Worm (Caenorhabditis elegans) whole organism, midembryonic: ENCODE data around the gene sas-5.

Experiments used
- T22C8.4 ChIP-seq: fragments of 200-800 bp; sonication (Bioruptor generic); IDR thresholded peaks from 2 replicates; pipeline ENCODE4 v1.3.6; 2022; ENCODE audit warnings: missing genetic modification characterization, missing compliant biosample characterization
- klf-2 ChIP-seq: fragments of 200-800 bp; sonication (Bioruptor generic); conservative IDR thresholded peaks from 2 replicates; pipeline ENCODE4 v1.3.6; 2022; ENCODE audit warnings: missing genetic modification reagents, missing genetic modification characterization, missing compliant biosample characterization
- med-1 ChIP-seq: sonication (generic microtip); optimal IDR thresholded peaks from 2 replicates; lab custom pipeline; 2017; ENCODE audit warnings: missing genetic modification characterization, mild to moderate bottlenecking, missing compliant biosample characterization, antibody characterized with exemption, missing genetic modification reagents; ENCODE audit not compliant: insufficient read depth
- ref-1 ChIP-seq: fragments of 200-800 bp; sonication (Bioruptor generic); conservative IDR thresholded peaks from 2 replicates; pipeline ENCODE4 v1.3.6; 2022; ENCODE audit warnings: missing genetic modification reagents, missing genetic modification characterization, missing compliant biosample characterization
- tab-1 ChIP-seq: fragments of 200-800 bp; sonication (Bioruptor generic); IDR thresholded peaks from 2 replicates; pipeline ENCODE4 v1.3.6; 2022; ENCODE audit warnings: missing genetic modification characterization, missing compliant biosample characterization

- peak; percentile 85 for TF ChIP-seq klf-2 (GFP tag; lab: Robert Waterston, UW)
- peak; percentile 53; the same call in 1 of the 2 replicates for TF ChIP-seq ref-1 (GFP tag; lab: Robert Waterston, UW)
- TF ChIP-seq tab-1 = peak; percentile 86
- peak; percentile 58; the same call in 1 of the 2 replicates for TF ChIP-seq T22C8.4
- TF ChIP-seq med-1 (GFP tag; lab: Kevin White, UChicago) = peak; percentile 92
Measured at ce11 chrV:11610481-11610880, at the start of gene sas-5.
